Worm (Caenorhabditis elegans) whole organism, L3 larva: ENCODE results near the gene Y53F4B.25.

Experiments used
- ZK546.5 ChIP-seq: sonication (generic microtip); optimal IDR thresholded peaks from 2 replicates; lab custom pipeline; 2017; ENCODE audit warnings: missing biosample characterization, missing genetic modification characterization
- ceh-16 ChIP-seq: sonication (generic microtip); optimal IDR thresholded peaks from 2 replicates; lab custom pipeline; 2017; ENCODE audit warnings: missing biosample characterization, missing genetic modification characterization
- ceh-82 ChIP-seq: fragments of 150-350 bp; optimal IDR thresholded peaks from 2 replicates; lab custom pipeline; 2014; ENCODE audit warnings: missing biosample characterization, missing genetic modification characterization
- ceh-9 ChIP-seq: sonication (generic microtip); optimal IDR thresholded peaks from 2 replicates; lab custom pipeline; 2018; ENCODE audit warnings: missing biosample characterization, missing genetic modification characterization
- daf-12 ChIP-seq: fragments of 150-350 bp; optimal IDR thresholded peaks from 2 replicates; lab custom pipeline; 2014; ENCODE audit warnings: missing biosample characterization, missing genetic modification reagents, missing genetic modification characterization
- egl-27 ChIP-seq: sonication (generic microtip); optimal IDR thresholded peaks from 4 replicates; lab custom pipeline; 2017; ENCODE audit warnings: missing biosample characterization, missing genetic modification reagents, missing genetic modification characterization
- egl-5 ChIP-seq: fragments of 150-350 bp; optimal IDR thresholded peaks from 2 replicates; lab custom pipeline; 2017; ENCODE audit warnings: missing biosample characterization, missing genetic modification reagents, missing genetic modification characterization, inconsistent platforms
- elt-1 ChIP-seq: fragments of 150-350 bp; optimal IDR thresholded peaks from 2 replicates; lab custom pipeline; 2014; ENCODE audit warnings: missing biosample characterization, missing genetic modification characterization
- elt-2 ChIP-seq: sonication (generic microtip); optimal IDR thresholded peaks from 2 replicates; lab custom pipeline; 2016; ENCODE audit warnings: missing genetic modification reagents, mild to moderate bottlenecking, missing genetic modification characterization, missing compliant biosample characterization
- eor-1 ChIP-seq, 2 experiments: fragments of 150-350 bp; optimal IDR thresholded peaks; 2 replicates each; lab custom pipeline; 2014 to 2018; ENCODE audit warnings: missing biosample characterization in 2 of 2, missing genetic modification characterization in 2 of 2
- fkh-10 ChIP-seq: sonication (generic microtip); optimal IDR thresholded peaks from 2 replicates; lab custom pipeline; 2017; ENCODE audit warnings: missing biosample characterization, missing genetic modification reagents, missing genetic modification characterization
- fkh-2 ChIP-seq: fragments of 150-350 bp; optimal IDR thresholded peaks from 2 replicates; lab custom pipeline; 2014; ENCODE audit warnings: missing biosample characterization, missing genetic modification reagents, missing genetic modification characterization
- fos-1 ChIP-seq: fragments of 150-350 bp; optimal IDR thresholded peaks from 2 replicates; lab custom pipeline; 2014; ENCODE audit warnings: missing biosample characterization, missing genetic modification characterization
- hmg-11 ChIP-seq: sonication (generic microtip); optimal IDR thresholded peaks from 2 replicates; lab custom pipeline; 2016; ENCODE audit warnings: missing genetic modification characterization, missing compliant biosample characterization
- lin-39 ChIP-seq: fragments of 150-350 bp; optimal IDR thresholded peaks from 2 replicates; lab custom pipeline; 2018; ENCODE audit warnings: missing biosample characterization, missing genetic modification reagents, missing genetic modification characterization
- lsy-12 ChIP-seq: sonication (generic microtip); optimal IDR thresholded peaks from 2 replicates; lab custom pipeline; 2016; ENCODE audit warnings: mild to moderate bottlenecking, missing genetic modification characterization, missing compliant biosample characterization
- mdl-1 ChIP-seq: fragments of 150-350 bp; optimal IDR thresholded peaks from 2 replicates; lab custom pipeline; 2014; ENCODE audit warnings: missing biosample characterization, missing genetic modification characterization
- mml-1 ChIP-seq: fragments of 150-350 bp; sonication (generic microtip); optimal IDR thresholded peaks from 3 replicates; lab custom pipeline; 2014; ENCODE audit warnings: missing biosample characterization, missing genetic modification characterization
- nfya-1 ChIP-seq: sonication (generic microtip); optimal IDR thresholded peaks from 2 replicates; lab custom pipeline; 2017; ENCODE audit warnings: missing genetic modification characterization, mild to moderate bottlenecking, missing compliant biosample characterization, antibody characterized with exemption, moderate library complexity; ENCODE audit not compliant: insufficient read depth
- nhr-12 ChIP-seq: fragments of 150-350 bp; optimal IDR thresholded peaks from 2 replicates; lab custom pipeline; 2014; ENCODE audit warnings: missing biosample characterization, missing genetic modification characterization
- nhr-23 ChIP-seq: fragments of 150-350 bp; optimal IDR thresholded peaks from 2 replicates; lab custom pipeline; 2014; ENCODE audit warnings: missing biosample characterization, missing genetic modification reagents, missing genetic modification characterization
- nhr-25 ChIP-seq: sonication (generic microtip); optimal IDR thresholded peaks from 2 replicates; lab custom pipeline; 2017; ENCODE audit warnings: missing biosample characterization, missing genetic modification characterization
- nhr-28 ChIP-seq: fragments of 150-350 bp; optimal IDR thresholded peaks from 2 replicates; lab custom pipeline; 2014; ENCODE audit warnings: missing biosample characterization, missing genetic modification characterization
- nhr-43 ChIP-seq: sonication (generic microtip); optimal IDR thresholded peaks from 2 replicates; lab custom pipeline; 2016; ENCODE audit warnings: mild to moderate bottlenecking, missing genetic modification characterization, missing compliant biosample characterization; ENCODE audit not compliant: poor library complexity, severe bottlenecking
- nhr-67 ChIP-seq: fragments of 150-350 bp; optimal IDR thresholded peaks from 2 replicates; lab custom pipeline; 2014; ENCODE audit warnings: missing biosample characterization, missing genetic modification characterization
- nhr-77 ChIP-seq: fragments of 150-350 bp; optimal IDR thresholded peaks from 2 replicates; lab custom pipeline; 2014; ENCODE audit warnings: missing biosample characterization, missing genetic modification characterization
- pha-4 ChIP-seq: fragments of 150-350 bp; optimal IDR thresholded peaks from 2 replicates; lab custom pipeline; 2014; ENCODE audit warnings: missing biosample characterization, missing genetic modification reagents, missing genetic modification characterization
- pqm-1 ChIP-seq: fragments of 150-350 bp; optimal IDR thresholded peaks from 2 replicates; lab custom pipeline; 2017; ENCODE audit warnings: missing biosample characterization, missing genetic modification characterization, inconsistent platforms
- skn-1 ChIP-seq: fragments of 150-350 bp; optimal IDR thresholded peaks from 2 replicates; lab custom pipeline; 2014; ENCODE audit warnings: missing biosample characterization, missing genetic modification characterization
- snpc-4 ChIP-seq: fragments of 150-350 bp; optimal IDR thresholded peaks from 2 replicates; lab custom pipeline; 2014; ENCODE audit warnings: missing biosample characterization, missing genetic modification characterization
- tbx-2 ChIP-seq: sonication (generic microtip); optimal IDR thresholded peaks from 2 replicates; lab custom pipeline; 2016; ENCODE audit warnings: mild to moderate bottlenecking, missing genetic modification characterization, missing compliant biosample characterization
- unc-39 ChIP-seq: sonication (generic microtip); optimal IDR thresholded peaks from 4 replicates; lab custom pipeline; 2017; ENCODE audit warnings: missing biosample characterization, missing genetic modification characterization
- unc-62 ChIP-seq: fragments of 150-350 bp; sonication (generic microtip); optimal IDR thresholded peaks from 4 replicates; lab custom pipeline; 2014; ENCODE audit warnings: missing biosample characterization, missing genetic modification reagents, missing genetic modification characterization
- zag-1 ChIP-seq: fragments of 150-350 bp; optimal IDR thresholded peaks from 2 replicates; lab custom pipeline; 2014; ENCODE audit warnings: missing biosample characterization, missing genetic modification characterization
- ztf-11 ChIP-seq: fragments of 150-350 bp; optimal IDR thresholded peaks from 2 replicates; lab custom pipeline; 2014; ENCODE audit warnings: missing biosample characterization, missing genetic modification characterization
- ztf-4 ChIP-seq: fragments of 150-350 bp; optimal IDR thresholded peaks from 2 replicates; lab custom pipeline; 2014; ENCODE audit warnings: missing biosample characterization, missing genetic modification characterization

Gene Y53F4B.25

ce11 chrII:15175643-15176042, 39.7 kb downstream of the Y53F4B.25 start, which contains the start of gene Y53F4B.36:
TSS of gene Y53F4B.36 (plus strand) at chrII:15175943.
- TF ChIP-seq nhr-28 (tag; lab: Kevin White, UChicago) (no peak), nhr-12 (tag; lab: Kevin White, UChicago) (no peak), eor-1 (tag; optimal IDR thresholded peaks at IDR 0.05; lab: Kevin White, UChicago) (no peak), fkh-10 (GFP tag; lab: Kevin White, UChicago) (no peak), nhr-23 (tag; lab: Kevin White, UChicago) (no peak), zag-1 (tag; lab: Kevin White, UChicago) (no peak), lin-39 (tag; lab: Kevin White, UChicago) (no peak), fos-1 (no peak), unc-39 (no peak), ztf-4 (tag; lab: Kevin White, UChicago) (no peak), pqm-1 (tag; lab: Kevin White, UChicago) (no peak), nhr-25 (tag; lab: Kevin White, UChicago) (no peak), ceh-16 (no peak), mml-1 (tag; lab: Kevin White, UChicago) (no peak), unc-62 (GFP tag; lab: Kevin White, UChicago) (no peak), ZK546.5 (tag; lab: Kevin White, UChicago) (no peak), nhr-77 (tag; lab: Kevin White, UChicago) (no peak), snpc-4 (tag; lab: Kevin White, UChicago) (no peak)
- TF ChIP-seq, all 47 proteins: peak for 0

DNA sequence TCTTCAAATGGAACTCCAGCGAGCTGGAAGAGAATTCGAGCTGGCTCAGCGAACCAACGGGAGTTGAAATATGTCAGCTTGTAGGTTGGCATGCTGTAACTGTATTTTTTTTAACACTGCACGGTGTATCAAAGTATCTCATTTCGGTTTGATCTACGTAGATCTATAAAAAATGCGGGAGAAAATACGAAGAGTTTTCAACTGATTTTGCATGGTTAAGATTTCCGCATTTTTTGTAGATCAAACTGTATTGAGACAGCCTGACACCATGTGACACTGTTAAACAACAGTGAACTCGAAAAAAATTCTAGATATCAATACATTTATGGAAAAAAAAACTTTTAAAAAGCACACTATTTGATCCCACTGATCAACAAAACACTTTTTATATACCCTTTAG, 42.5 kb downstream of the Y53F4B.25 start, which contains the start of gene gst-32:
Gene gst-32, minus strand, starts transcription at position 101 of the 400 bp plus-strand sequence.
- TF ChIP-seq tbx-2 (tag; lab: Kevin White, UChicago) (no peak), snpc-4 (tag; lab: Kevin White, UChicago) (no peak), ceh-16 (no peak), daf-12 (tag; lab: Kevin White, UChicago) (no peak), fos-1 (no peak), nfya-1 (tag; lab: Kevin White, UChicago) (no peak), egl-27 (tag; lab: Kevin White, UChicago) (no peak), mdl-1 (no peak), unc-62 (GFP tag; lab: Kevin White, UChicago) (no peak), fkh-2 (tag; lab: Kevin White, UChicago) (no peak)

- TF ChIP-seq nhr-43 (no peak), unc-62 (GFP tag; lab: Kevin White, UChicago) (no peak), ceh-82 (no peak), ceh-16 (no peak), egl-5 (no peak), unc-39 (no peak), pha-4 (tag; lab: Kevin White, UChicago) (no peak), nhr-23 (tag; lab: Kevin White, UChicago) (no peak), ceh-9 (tag; lab: Kevin White, UChicago) (no peak), ztf-11 (tag; lab: Kevin White, UChicago) (no peak), fos-1 (no peak), zag-1 (tag; lab: Kevin White, UChicago) (no peak)
These were observed 47.2 kb downstream of the Y53F4B.25 start, which contains the start of gene gst-34 for ce11 chrII:15183139-15183538. TSS of gene gst-34 (minus strand) at chrII:15183239.

ce11 chrII:15185289-15185688, 49.3 kb downstream of the Y53F4B.25 start, which contains the start of gene gst-35:
TSS of gene gst-35 (minus strand) at chrII:15185389.
- TF ChIP-seq elt-1 (tag; lab: Kevin White, UChicago) (no peak), egl-5 (no peak), elt-2 (tag; lab: Kevin White, UChicago) (no peak), fkh-2 (tag; lab: Kevin White, UChicago) (no peak), lsy-12 (tag; lab: Kevin White, UChicago) (no peak), hmg-11 (tag; lab: Kevin White, UChicago) (no peak), fkh-10 (GFP tag; lab: Kevin White, UChicago) (no peak), ceh-16 (no peak), nhr-67 (tag; lab: Kevin White, UChicago) (no peak), skn-1 (no peak), eor-1 (tag; optimal IDR thresholded peaks at IDR 0.05; lab: Kevin White, UChicago) (no peak), nhr-23 (tag; lab: Kevin White, UChicago) (no peak)
